Worm (Caenorhabditis elegans): ENCODE measurements around the gene F09F9.3.

The F09F9.3 gene

DNA sequence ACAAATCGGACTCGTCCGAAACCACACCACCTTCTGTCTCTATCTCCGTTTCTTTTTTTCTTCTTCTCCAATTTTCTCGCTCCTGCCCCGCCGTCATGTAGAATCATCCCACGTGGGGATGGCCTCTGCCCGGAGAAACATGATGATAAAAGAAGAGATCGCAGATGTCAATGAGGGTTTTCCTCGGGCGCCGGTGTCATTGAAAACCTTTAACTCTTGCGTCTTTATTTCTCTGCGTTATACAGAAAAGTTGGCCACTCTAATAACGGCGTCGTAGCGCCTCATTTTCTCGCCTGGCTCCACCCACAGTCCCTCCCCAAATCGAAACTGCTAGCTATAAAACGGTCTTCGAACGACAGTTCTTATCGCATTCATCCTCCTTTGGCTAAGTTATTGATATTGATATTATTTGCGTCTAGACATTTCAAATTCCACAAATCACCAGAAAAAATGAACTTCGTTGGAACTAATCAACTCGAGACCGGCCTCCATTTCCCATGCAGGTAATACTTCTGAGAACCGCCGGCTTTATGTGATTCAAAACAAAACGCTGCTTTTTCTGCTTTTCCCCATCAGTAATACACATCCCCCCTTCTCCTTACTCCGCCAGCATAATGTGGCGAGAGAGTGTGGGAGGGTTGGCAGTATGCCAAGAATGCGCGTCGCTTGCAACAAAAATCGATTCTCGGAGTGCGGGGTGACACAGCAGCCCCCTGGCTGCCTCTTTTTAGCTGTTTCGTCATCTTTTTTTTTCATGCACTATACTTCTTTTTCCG is 24.4 kb upstream of the F09F9.3 start (continued):
- no peak for TF ChIP-seq daf-12 (tag; optimal IDR thresholded peaks at IDR 0.05)
- peak; percentile 23 for TF ChIP-seq dpl-1 (GFP tag; optimal IDR thresholded peaks at IDR 0.05)
- no peak for TF ChIP-seq F26F4.8 (GFP tag; conservative IDR thresholded peaks at IDR 0.05)
- TF ChIP-seq hmg-1.1 (GFP tag; IDR thresholded peaks at IDR 0.05) = peak; percentile 62
- peak; percentile 39 for TF ChIP-seq lin-13 (GFP tag; optimal IDR thresholded peaks at IDR 0.05)
- peak; percentile 33; the same call in 1 of the 2 replicates for TF ChIP-seq arid-1 (GFP tag; conservative IDR thresholded peaks at IDR 0.05)
- peak; percentile 75 for TF ChIP-seq egl-43 (GFP tag; IDR thresholded peaks at IDR 0.05)

- TF ChIP-seq hlh-30 (tag; optimal IDR thresholded peaks at IDR 0.05; ENCODE audit: insufficient read depth) = peak; percentile 80
- TF ChIP-seq php-3 (GFP tag; IDR thresholded peaks at IDR 0.05) = peak; percentile 57; the same call in 1 of the 2 replicates
- TF ChIP-seq hif-1 (tag; optimal IDR thresholded peaks at IDR 0.05) = peak in 1 of 2 experiments; percentile 11
- TF ChIP-seq hmg-1.1 (GFP tag; IDR thresholded peaks at IDR 0.05) = peak; percentile 6
- no peak for TF ChIP-seq mep-1 (tag; optimal IDR thresholded peaks at IDR 0.05)
- no peak for TF ChIP-seq Y75B8A.6 (GFP tag; IDR thresholded peaks at IDR 0.05)
- TF ChIP-seq hlh-11 (tag; optimal IDR thresholded peaks at IDR 0.05) = peak; percentile 73
- TF ChIP-seq dmd-6 (GFP tag; IDR thresholded peaks at IDR 0.05) = peak; percentile 87
- 0 out of 2 replicates have a peak, but pooled peaks have one; percentile 12 for TF ChIP-seq snpc-1.2 (GFP tag; IDR thresholded peaks at IDR 0.05)
- no peak for TF ChIP-seq nhr-102 (tag; optimal IDR thresholded peaks at IDR 0.05)
- no peak for TF ChIP-seq dpl-1 (GFP tag; optimal IDR thresholded peaks at IDR 0.05)
- peak; percentile 46 for TF ChIP-seq nhr-25 (tag; optimal IDR thresholded peaks at IDR 0.05; ENCODE audit: borderline replicate concordance, insufficient read depth)
- TF ChIP-seq T26A8.4 (GFP tag; IDR thresholded peaks at IDR 0.05) = peak; percentile 18; the same call in 1 of the 2 replicates
- no peak for TF ChIP-seq ceh-28 (tag; optimal IDR thresholded peaks at IDR 0.05)
- peak; percentile 23 for TF ChIP-seq nhr-28 (tag; optimal IDR thresholded peaks at IDR 0.05)
- peak; percentile 35 for TF ChIP-seq nhr-48 (tag; optimal IDR thresholded peaks at IDR 0.05)
- peak in 1 of 2 experiments; percentile 32 for TF ChIP-seq lsy-2 (tag; optimal IDR thresholded peaks at IDR 0.05)
- TF ChIP-seq pqm-1 (tag; optimal IDR thresholded peaks at IDR 0.05) = peak; percentile 61
- TF ChIP-seq unc-62 (GFP tag; optimal IDR thresholded peaks at IDR 0.05 in 1 of 2) = peak in 1 of 2 experiments; percentile 48
- no peak for TF ChIP-seq unc-62 (tag; optimal IDR thresholded peaks at IDR 0.05)
- peak; percentile 14; the same call in 1 of the 2 replicates for TF ChIP-seq set-16 (GFP tag; IDR thresholded peaks at IDR 0.05)
- TF ChIP-seq nhr-11 (tag; optimal IDR thresholded peaks at IDR 0.05) = peak; percentile 28
- peak; percentile 14; the same call in 1 of the 2 replicates for TF ChIP-seq lin-1 (GFP tag; IDR thresholded peaks at IDR 0.05)
- peak; percentile 80 for TF ChIP-seq aha-1 (tag)
- TF ChIP-seq mdt-29 (GFP tag; IDR thresholded peaks at IDR 0.05) = peak; percentile 27; the same call in 1 of the 2 replicates
- TF ChIP-seq dve-1 (tag; optimal IDR thresholded peaks at IDR 0.05; ENCODE audit: insufficient read depth) = peak; percentile 73
- no peak for TF ChIP-seq lin-38 (GFP tag; IDR thresholded peaks at IDR 0.05)
- TF ChIP-seq ceh-20 (GFP tag; IDR thresholded peaks at IDR 0.05) = no peak
- TF ChIP-seq tra-1 (GFP tag; IDR thresholded peaks at IDR 0.05) = peak; percentile 6; the same call in 1 of the 2 replicates
- TF ChIP-seq duxl-1 (tag; optimal IDR thresholded peaks at IDR 0.05; ENCODE audit: poor library complexity) = peak; percentile 10
- no peak for TF ChIP-seq spr-1 (tag; optimal IDR thresholded peaks at IDR 0.05)
- TF ChIP-seq arid-1 (GFP tag; conservative IDR thresholded peaks at IDR 0.05) = 0 out of 2 replicates have a peak, but pooled peaks have one; percentile 16
- TF ChIP-seq egl-43 (GFP tag; IDR thresholded peaks at IDR 0.05) = 0 out of 2 replicates have a peak, but pooled peaks have one; percentile 52
- TF ChIP-seq daf-16 (GFP tag; optimal IDR thresholded peaks at IDR 0.05) = no peak
- peak; percentile 50 for TF ChIP-seq daf-16 (tag; optimal IDR thresholded peaks at IDR 0.05)
- TF ChIP-seq sdz-12 (GFP tag; optimal IDR thresholded peaks at IDR 0.05) = peak; percentile 15
These were observed 23.4 kb upstream of the F09F9.3 start for ce11 chrX:4144136-4144781.

Measured in whole organism, L4 larva.